Fruit fly (Drosophila melanogaster) whole organism, wandering third instar larva: ENCODE data around the gene CG18628.

Experiments used
- Dfd ChIP-seq: fragments of >200 bp; optimal IDR thresholded peaks from 2 replicates; lab custom pipeline; 2017; ENCODE audit warnings: missing biosample characterization, missing genetic modification characterization
- GATAd ChIP-seq: sonication (Bioruptor generic); optimal IDR thresholded peaks from 2 replicates; lab custom pipeline; 2016; ENCODE audit warnings: missing biosample characterization, missing genetic modification characterization
- dl ChIP-seq, 2 experiments: fragments of 175-275, 200-275 bp in 1 of 2; fragments of 200-275 bp in 1 of 2; sonication (Bioruptor generic); optimal IDR thresholded peaks; lab custom pipeline; 2018; ENCODE audit warnings: mild to moderate bottlenecking in 2 of 2, missing biosample characterization in 2 of 2, missing genetic modification characterization in 2 of 2, moderate library complexity in 2 of 2; ENCODE audit not compliant: partially characterized antibody in 2 of 2, insufficient read depth in 1 of 2
- fru ChIP-seq: fragments of 200-800 bp; sonication (Bioruptor generic); optimal IDR thresholded peaks from 3 replicates; lab custom pipeline; 2016; ENCODE audit warnings: missing biosample characterization, mild to moderate bottlenecking, missing genetic modification characterization
- jim ChIP-seq: fragments of 175-275, 200-325 bp; sonication (Bioruptor generic); optimal IDR thresholded peaks from 2 replicates; lab custom pipeline; 2016; ENCODE audit warnings: missing biosample characterization, mild to moderate bottlenecking, missing genetic modification characterization
- lola ChIP-seq: fragments of >200 bp; optimal IDR thresholded peaks from 2 replicates; lab custom pipeline; 2017; ENCODE audit warnings: missing biosample characterization, missing genetic modification characterization
- rgr ChIP-seq: fragments of 200-800 bp; sonication (Bioruptor generic); optimal IDR thresholded peaks from 3 replicates; lab custom pipeline; 2016; ENCODE audit warnings: missing biosample characterization, mild to moderate bottlenecking, missing genetic modification characterization
- sage ChIP-seq: fragments of 200-800 bp; sonication (Bioruptor generic); optimal IDR thresholded peaks from 2 replicates; lab custom pipeline; 2016; ENCODE audit warnings: missing biosample characterization, mild to moderate bottlenecking, missing genetic modification characterization
- sv ChIP-seq: fragments of 200-800 bp; sonication (Bioruptor generic); optimal IDR thresholded peaks from 3 replicates; lab custom pipeline; 2016; ENCODE audit warnings: missing biosample characterization, missing genetic modification characterization
- tai ChIP-seq: sonication (Bioruptor generic); optimal IDR thresholded peaks from 2 replicates; lab custom pipeline; 2016; ENCODE audit warnings: missing biosample characterization, missing genetic modification characterization
- woc ChIP-seq: sonication (Bioruptor generic); optimal IDR thresholded peaks from 2 replicates; lab custom pipeline; 2016; ENCODE audit warnings: missing biosample characterization, mild to moderate bottlenecking, missing genetic modification characterization

dm6 chr3L:10663190-10663763 lies 23.7 kb downstream of the CG18628 start, which contains the start of gene Adi1:
- TF ChIP-seq lola (GFP tag; lab: Kevin White, UChicago) (no peak), sage (GFP tag; lab: Kevin White, UChicago) (no peak), dl (GFP tag; optimal IDR thresholded peaks at IDR 0.05; lab: Kevin White, UChicago; ENCODE audit: insufficient read depth in 1 of 2, partially characterized antibody in 2 of 2) (no peak), rgr (no peak), sv (no peak), fru (GFP tag; lab: Kevin White, UChicago) (no peak), woc (GFP tag; lab: Kevin White, UChicago) (no peak), jim (GFP tag; lab: Kevin White, UChicago) (no peak), Dfd (no peak), tai (GFP tag; lab: Kevin White, UChicago) (no peak), GATAd (no peak)
